Fruit fly (Drosophila melanogaster): ENCODE measurements around the gene Idgf2.

Idgf2 gene

DNA sequence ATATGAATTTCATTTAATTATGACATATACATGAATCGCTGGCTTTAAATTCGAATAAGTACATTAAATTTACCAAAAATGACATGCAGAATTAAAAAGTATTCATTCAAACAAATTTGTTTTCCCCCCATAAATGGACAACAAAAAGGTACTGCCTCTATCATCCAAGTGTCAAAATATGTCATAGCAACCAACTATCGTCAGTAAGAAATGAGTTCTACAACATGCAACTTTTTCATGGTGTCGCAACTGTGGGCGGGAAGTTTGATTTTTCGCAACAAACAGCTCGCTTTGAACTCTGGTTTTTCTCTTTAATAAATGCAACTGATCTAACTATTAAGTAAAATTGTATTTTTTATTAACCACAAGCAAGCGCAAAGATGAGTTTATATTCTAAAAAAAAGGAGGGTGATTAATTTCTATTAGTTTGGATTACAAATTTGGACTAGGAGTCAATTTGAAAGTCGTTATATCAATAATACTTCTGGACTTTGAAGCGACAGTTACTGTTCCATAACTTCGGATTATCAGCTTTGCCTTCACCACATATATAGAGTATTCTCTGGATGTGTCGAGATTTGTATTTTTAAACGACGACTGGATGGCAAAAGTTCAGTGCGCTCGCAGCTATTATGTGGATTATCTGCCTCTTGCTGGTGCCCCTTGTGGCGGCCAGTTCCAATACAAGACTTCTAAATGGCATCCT, 40.6 kb downstream of the Idgf2 start, which contains the start of gene Nepl8 (continued):
- TF ChIP-seq CG13424 (tag; optimal IDR thresholded peaks at IDR 0.05) = peak; percentile 14
- TF ChIP-seq stwl (tag; optimal IDR thresholded peaks at IDR 0.05) = peak; percentile 96
- TF ChIP-seq stc (GFP tag; IDR thresholded peaks at IDR 0.05) = no peak
- peak; percentile 40 for TF ChIP-seq CG8290 (GFP tag; optimal IDR thresholded peaks at IDR 0.05)
- TF ChIP-seq CG8290 (tag; optimal IDR thresholded peaks at IDR 0.05) = peak in 1 of 2 experiments; percentile 86
- peak; percentile 49 for TF ChIP-seq CG9932 (GFP tag; IDR thresholded peaks at IDR 0.05)
- peak; percentile 90 for TF ChIP-seq CG15479 (GFP tag; optimal IDR thresholded peaks at IDR 0.05)
- no peak for TF ChIP-seq Chrac-16 (GFP tag; optimal IDR thresholded peaks at IDR 0.05)
- no peak for TF ChIP-seq rib (GFP tag; IDR thresholded peaks at IDR 0.05)
- TF ChIP-seq CG14441 (GFP tag; IDR thresholded peaks at IDR 0.05) = 0 out of 2 replicates have a peak, but pooled peaks have one; percentile 14
- TF ChIP-seq CG7556 (GFP tag; optimal IDR thresholded peaks at IDR 0.05) = no peak
- TF ChIP-seq CG6791 (GFP tag; IDR thresholded peaks at IDR 0.05; ENCODE audit: partially characterized antibody) = peak; percentile 19; the same call in 2 of the 3 replicates
- TF ChIP-seq her (GFP tag; optimal IDR thresholded peaks at IDR 0.05) = peak; percentile 31
- peak; percentile 57; the same call in 1 of the 2 replicates for TF ChIP-seq CG6272 (GFP tag; IDR thresholded peaks at IDR 0.05)
- 0 out of 2 replicates have a peak, but pooled peaks have one; percentile 17 for TF ChIP-seq ttk (GFP tag; IDR thresholded peaks at IDR 0.05)
- peak; percentile 90 for TF ChIP-seq Lhr (GFP tag; optimal IDR thresholded peaks at IDR 0.05)
- TF ChIP-seq mam (GFP tag; optimal IDR thresholded peaks at IDR 0.05) = peak; percentile 49
- peak; percentile 55 for TF ChIP-seq Hmr (GFP tag; optimal IDR thresholded peaks at IDR 0.05)
- TF ChIP-seq Nf-YB (GFP tag; optimal IDR thresholded peaks at IDR 0.05) = peak; percentile 48
- peak; percentile 23 for TF ChIP-seq CG17912 (GFP tag; optimal IDR thresholded peaks at IDR 0.05)
- TF ChIP-seq CG3995 (GFP tag; optimal IDR thresholded peaks at IDR 0.05) = peak; percentile 54
- TF ChIP-seq tx (GFP tag; optimal IDR thresholded peaks at IDR 0.05) = peak; percentile 20
- TF ChIP-seq pfk (GFP tag; optimal IDR thresholded peaks at IDR 0.05) = peak; percentile 54
- TF ChIP-seq CG12071 (GFP tag; optimal IDR thresholded peaks at IDR 0.05) = no peak
- TF ChIP-seq dati (GFP tag; IDR thresholded peaks at IDR 0.05) = no peak
- peak; percentile 25; the same call in 2 of the 3 replicates for TF ChIP-seq Aef1 (GFP tag; IDR thresholded peaks at IDR 0.05)
- peak; percentile 25; the same call in 1 of the 2 replicates for TF ChIP-seq CG13287 (GFP tag; IDR thresholded peaks at IDR 0.05; ENCODE audit: partially characterized antibody)
- peak in 1 of 2 experiments; percentile 12 for TF ChIP-seq bsh (GFP tag; optimal IDR thresholded peaks at IDR 0.05)
- peak; percentile 31 for TF ChIP-seq CG4424 (GFP tag; optimal IDR thresholded peaks at IDR 0.05)
- peak; percentile 67 for TF ChIP-seq jing (GFP tag; optimal IDR thresholded peaks at IDR 0.05)
- peak; percentile 34; the same call in 1 of the 2 replicates for TF ChIP-seq CG32772 (GFP tag; IDR thresholded peaks at IDR 0.05)
- TF ChIP-seq CG18011 (GFP tag; optimal IDR thresholded peaks at IDR 0.05) = peak; percentile 100
- peak; percentile 90 for TF ChIP-seq Med (GFP tag)
- TF ChIP-seq trh (GFP tag; optimal IDR thresholded peaks at IDR 0.05) = no peak
- TF ChIP-seq chif (GFP tag; optimal IDR thresholded peaks at IDR 0.05) = peak; percentile 38 to 75
- 0 out of 3 replicates have a peak, but pooled peaks have one; percentile 12 for TF ChIP-seq Dbx (GFP tag; IDR thresholded peaks at IDR 0.05)
- no peak for TF ChIP-seq tio (GFP tag; optimal IDR thresholded peaks at IDR 0.05)
- no peak for TF ChIP-seq gsb (GFP tag; IDR thresholded peaks at IDR 0.05)
- TF ChIP-seq CG12659 (GFP tag; optimal IDR thresholded peaks at IDR 0.05) = peak; percentile 49
- TF ChIP-seq CG10267 (tag; optimal IDR thresholded peaks at IDR 0.05) = peak; percentile 56
- TF ChIP-seq row (GFP tag; IDR thresholded peaks at IDR 0.05) = peak; percentile 57
- peak; percentile 47 for TF ChIP-seq Antp (GFP tag; optimal IDR thresholded peaks at IDR 0.05)
- TF ChIP-seq Dip3 (GFP tag; optimal IDR thresholded peaks at IDR 0.05) = peak; percentile 32
- TF ChIP-seq CG10979 (tag; optimal IDR thresholded peaks at IDR 0.05) = peak; percentile 9
- TF ChIP-seq Dp (GFP tag; optimal IDR thresholded peaks at IDR 0.05) = peak; percentile 100
- peak in 1 of 2 experiments; percentile 29 for TF ChIP-seq crp (GFP tag; optimal IDR thresholded peaks at IDR 0.05)
- TF ChIP-seq NC2β (GFP tag; optimal IDR thresholded peaks at IDR 0.05) = peak; percentile 2
- TF ChIP-seq nom (GFP tag; optimal IDR thresholded peaks at IDR 0.05) = peak; percentile 71
- TF ChIP-seq Ets97D (GFP tag; optimal IDR thresholded peaks at IDR 0.05) = peak; percentile 85

All from whole organism, embryonic.